Fruit fly (Drosophila melanogaster): ENCODE results near the gene ppan.

dm6 chr3R:21151090-21151870 is 35.2 kb downstream of the ppan start:
- TF ChIP-seq pan (optimal IDR thresholded peaks at IDR 0.05) (no peak), psq (optimal IDR thresholded peaks at IDR 0.05) (no peak)

Data from whole organism.